Worm (Caenorhabditis elegans): ENCODE measurements around the gene C43F9.7.

The C43F9.7 gene

DNA sequence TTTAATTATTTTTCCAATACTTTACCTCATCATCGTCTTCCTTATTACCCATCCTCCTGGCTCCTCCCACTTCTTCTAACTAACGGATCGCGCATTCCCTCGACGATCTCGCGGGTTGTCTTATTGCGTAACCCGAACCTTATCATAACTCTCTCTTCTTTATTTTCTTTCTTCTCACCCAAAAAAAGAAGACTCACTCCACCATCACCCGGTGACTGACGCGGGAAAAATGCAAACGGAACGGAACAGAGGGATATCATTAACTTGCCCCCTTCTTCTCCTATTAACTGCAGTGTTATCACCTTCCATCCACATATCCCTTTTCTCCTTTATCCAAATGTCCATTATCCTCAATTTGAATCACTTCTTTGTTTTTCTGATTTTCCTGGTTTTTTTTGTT is 23.4 kb downstream of the C43F9.7 start:
- TF ChIP-seq ceh-34 (tag; optimal IDR thresholded peaks at IDR 0.05) (no peak), ref-2 (tag; optimal IDR thresholded peaks at IDR 0.05) (peak; percentile 31), hlh-13 (GFP tag; optimal IDR thresholded peaks at IDR 0.05) (no peak)

DNA sequence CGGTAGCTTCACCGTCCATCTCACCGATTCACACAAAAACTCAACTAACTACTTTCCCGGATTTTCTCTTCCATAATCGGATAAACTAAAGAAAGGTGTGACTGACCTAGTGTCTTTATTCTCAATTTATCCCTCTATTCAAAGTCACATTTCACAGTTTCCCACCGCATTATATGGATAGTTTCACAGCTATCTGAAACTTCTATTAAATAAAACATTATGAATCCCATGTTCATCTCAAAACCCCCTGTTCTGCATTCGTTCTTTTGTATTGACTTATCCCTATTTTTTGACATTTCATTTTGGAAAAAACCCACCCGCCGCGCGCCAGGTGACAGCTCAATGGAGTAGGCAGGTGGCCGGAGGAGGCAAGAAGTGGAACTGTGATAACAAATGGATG is 25.6 kb downstream of the C43F9.7 start:
- no peak for TF ChIP-seq T23F11.4 (GFP tag; optimal IDR thresholded peaks at IDR 0.05)
- TF ChIP-seq sdc-2 (tag; optimal IDR thresholded peaks at IDR 0.05): no peak
- no peak for TF ChIP-seq ref-2 (tag; optimal IDR thresholded peaks at IDR 0.05)

DNA sequence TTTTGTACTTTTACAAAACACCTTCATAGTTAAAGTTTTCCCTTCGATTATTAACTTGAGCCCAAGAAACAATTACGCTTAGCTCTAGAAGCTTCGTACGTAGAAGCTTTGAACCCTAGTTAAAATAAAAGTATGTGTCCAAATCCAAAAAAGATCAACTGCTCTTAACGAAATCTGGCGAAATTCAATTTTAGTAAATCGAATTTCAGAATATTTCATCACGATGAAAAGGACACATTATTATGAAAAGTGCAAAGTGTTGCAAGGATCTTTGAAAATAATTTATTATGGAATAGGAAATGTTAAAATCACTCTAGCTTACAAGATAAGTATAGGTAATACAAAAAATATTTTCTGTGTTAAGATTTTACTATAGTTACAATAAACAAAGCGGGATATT is 28.2 kb downstream of the C43F9.7 start:
- peak; percentile 10 for TF ChIP-seq unc-42 (tag; optimal IDR thresholded peaks at IDR 0.05)
- TF ChIP-seq madf-2 (tag; optimal IDR thresholded peaks at IDR 0.05): no peak

DNA sequence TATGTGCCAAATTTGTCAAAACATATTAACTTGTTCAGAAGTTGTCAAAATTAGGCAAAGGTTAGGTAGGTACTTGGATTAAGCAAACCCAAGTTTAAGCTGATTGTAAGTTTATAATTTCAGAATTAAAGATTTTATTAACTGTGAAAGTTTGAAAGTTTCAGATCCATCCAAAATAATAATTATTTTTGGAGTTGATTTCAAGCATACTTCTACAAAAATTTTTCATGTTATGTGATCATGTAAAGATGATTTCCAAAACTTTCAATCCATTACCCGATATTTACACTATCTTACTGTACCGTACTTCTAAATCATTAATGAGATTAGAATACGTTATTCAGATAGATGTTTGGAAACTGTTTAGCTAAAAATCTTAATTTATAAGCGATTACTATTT is 28.9 kb downstream of the C43F9.7 start:
- TF ChIP-seq hlh-30 (tag; optimal IDR thresholded peaks at IDR 0.05; ENCODE audit: insufficient read depth) (no peak), ceh-31 (tag; optimal IDR thresholded peaks at IDR 0.05) (no peak), unc-3 (GFP tag; conservative IDR thresholded peaks at IDR 0.05) (no peak), unc-3 (tag; optimal IDR thresholded peaks at IDR 0.05) (no peak), sox-4 (tag; optimal IDR thresholded peaks at IDR 0.05) (no peak), K09A11.1 (tag; optimal IDR thresholded peaks at IDR 0.05; ENCODE audit: insufficient read depth) (no peak), elt-4 (tag; optimal IDR thresholded peaks at IDR 0.05) (no peak), ceh-48 (tag; optimal IDR thresholded peaks at IDR 0.05) (no peak)

DNA sequence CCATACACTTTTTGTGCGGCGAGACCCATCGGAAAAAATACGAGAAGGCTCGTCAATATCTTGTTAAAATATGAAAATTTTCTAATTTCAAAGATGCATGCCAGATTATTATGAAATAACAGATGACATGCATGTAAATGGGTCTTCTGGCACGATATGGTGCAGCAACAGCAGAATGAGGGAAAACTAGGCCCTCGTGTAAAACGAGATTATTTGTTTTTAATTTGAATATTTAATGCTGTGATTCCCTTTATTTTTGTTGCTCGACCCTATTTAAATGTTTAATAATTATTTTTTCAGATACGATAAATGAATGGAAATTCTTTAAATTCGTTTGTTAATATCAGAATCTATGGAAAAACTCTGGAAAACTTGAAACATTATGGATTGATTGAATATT is 31.9 kb downstream of the C43F9.7 start, which contains the start of gene him-8:
Gene him-8 (plus strand): TSS at position 301 of the 400 bp plus-strand sequence.
- TF ChIP-seq ztf-16 (tag; optimal IDR thresholded peaks at IDR 0.05) (no peak), gmeb-2 (tag; optimal IDR thresholded peaks at IDR 0.05) (no peak), ceh-6 (GFP tag; optimal IDR thresholded peaks at IDR 0.05) (no peak), dve-1 (tag; optimal IDR thresholded peaks at IDR 0.05) (no peak), tbx-2 (tag; optimal IDR thresholded peaks at IDR 0.05) (no peak), unc-3 (GFP tag; conservative IDR thresholded peaks at IDR 0.05) (no peak), unc-3 (tag; optimal IDR thresholded peaks at IDR 0.05) (no peak)

DNA sequence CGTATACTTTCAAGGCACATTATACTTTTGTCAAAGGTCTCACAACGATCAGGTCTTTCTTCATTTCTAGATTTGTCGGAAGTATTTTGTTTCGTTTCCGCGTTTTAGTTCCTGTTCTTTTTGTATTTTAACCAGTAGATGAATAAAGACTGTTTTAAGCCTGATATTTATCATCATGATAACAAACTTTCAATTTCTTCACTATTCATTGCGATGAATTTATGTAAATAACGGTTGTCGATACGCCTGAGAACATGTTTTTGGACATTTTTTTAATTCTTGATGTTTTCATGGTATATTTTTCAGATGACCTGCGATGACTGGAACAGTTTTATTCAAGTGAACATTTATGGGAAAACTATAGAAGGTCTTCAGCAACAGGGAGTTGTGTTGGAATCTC is 35.1 kb downstream of the C43F9.7 start, which contains the start of gene zim-3:
Gene zim-3 (plus strand): TSS at position 301 of the 400 bp plus-strand sequence.
- no peak for TF ChIP-seq syd-9 (tag; optimal IDR thresholded peaks at IDR 0.05)
- no peak for TF ChIP-seq pat-9 (tag; optimal IDR thresholded peaks at IDR 0.05)
- TF ChIP-seq pha-2 (tag; optimal IDR thresholded peaks at IDR 0.05): no peak
- TF ChIP-seq K02D7.2 (tag; optimal IDR thresholded peaks at IDR 0.05): no peak
- TF ChIP-seq dmd-4 (tag; optimal IDR thresholded peaks at IDR 0.05; ENCODE audit: borderline replicate concordance): no peak
- no peak for TF ChIP-seq unc-55 (GFP tag; optimal IDR thresholded peaks at IDR 0.05)
- TF ChIP-seq pqm-1 (tag; optimal IDR thresholded peaks at IDR 0.05): no peak
- no peak for TF ChIP-seq ref-2 (tag; optimal IDR thresholded peaks at IDR 0.05)
- TF ChIP-seq mec-3 (tag; optimal IDR thresholded peaks at IDR 0.05; ENCODE audit: borderline replicate concordance): no peak
- TF ChIP-seq pros-1 (tag; optimal IDR thresholded peaks at IDR 0.05): no peak
- no peak for TF ChIP-seq pag-3 (tag; optimal IDR thresholded peaks at IDR 0.05; ENCODE audit: borderline replicate concordance)
- no peak for TF ChIP-seq sox-2 (GFP tag; IDR thresholded peaks at IDR 0.05)
- no peak for TF ChIP-seq lin-11 (tag; optimal IDR thresholded peaks at IDR 0.05)
- TF ChIP-seq zip-5 (tag; optimal IDR thresholded peaks at IDR 0.05): no peak
- no peak for TF ChIP-seq C08G9.2 (tag; optimal IDR thresholded peaks at IDR 0.05)
- TF ChIP-seq ceh-22 (tag; optimal IDR thresholded peaks at IDR 0.05): no peak
- TF ChIP-seq ceh-2 (tag; optimal IDR thresholded peaks at IDR 0.05): no peak
- no peak for TF ChIP-seq ceh-31 (tag; optimal IDR thresholded peaks at IDR 0.05)

All from whole organism, late embryonic.